Fruit fly (Drosophila melanogaster) whole organism, embryonic: ENCODE data around the gene Mrtf.

Experiments
- Antp ChIP-seq: fragments of 200-800 bp; sonication (Bioruptor generic); optimal IDR thresholded peaks from 3 replicates; lab custom pipeline; 2016; ENCODE audit warnings: missing biosample characterization, missing genetic modification characterization
- Asciz ChIP-seq: fragments of 200-800 bp; sonication (Bioruptor generic); optimal IDR thresholded peaks from 2 replicates; lab custom pipeline; 2017; ENCODE audit warnings: missing biosample characterization, mild to moderate bottlenecking, missing genetic modification characterization, missing genetic modification reagents
- CG10462 ChIP-seq: fragments of 200-800 bp; sonication (Bioruptor generic); optimal IDR thresholded peaks from 2 replicates; lab custom pipeline; 2016; ENCODE audit warnings: missing biosample characterization, missing genetic modification characterization
- CG11085 ChIP-seq: fragments of 200-800 bp; sonication (Bioruptor generic); IDR thresholded peaks from 2 replicates; pipeline ENCODE4 v1.3.6; 2022; ENCODE audit warnings: missing biosample characterization, missing genetic modification characterization
- CG11723 ChIP-seq: fragments of 200-800 bp; sonication (Bioruptor generic); optimal IDR thresholded peaks from 2 replicates; lab custom pipeline; 2017; ENCODE audit warnings: missing biosample characterization, mild to moderate bottlenecking, missing genetic modification characterization
- CG13894 ChIP-seq: fragments of 200-800 bp; sonication (Bioruptor generic); optimal IDR thresholded peaks from 3 replicates; lab custom pipeline; 2018; ENCODE audit warnings: missing biosample characterization, mild to moderate bottlenecking, missing genetic modification characterization, moderate library complexity
- CG14014 ChIP-seq: fragments of 200-800 bp; sonication (Bioruptor generic); IDR thresholded peaks from 2 replicates; pipeline ENCODE4 v1.3.6; 2022; ENCODE audit warnings: missing biosample characterization, missing genetic modification characterization
- CG14050 ChIP-seq: fragments of 200-800 bp; sonication (Bioruptor generic); IDR thresholded peaks from 3 replicates; pipeline ENCODE4 v1.3.6; 2022; ENCODE audit warnings: missing biosample characterization, missing genetic modification characterization
- CG16779 ChIP-seq: fragments of 200-800 bp; sonication (Bioruptor generic); IDR thresholded peaks from 2 replicates; pipeline ENCODE4 v1.3.6; 2022; ENCODE audit warnings: missing biosample characterization, missing genetic modification characterization
- CG17186 ChIP-seq: fragments of 200-800 bp; sonication (Bioruptor generic); optimal IDR thresholded peaks from 3 replicates; lab custom pipeline; 2017; ENCODE audit warnings: missing biosample characterization, missing genetic modification reagents, missing genetic modification characterization
- CG17612 ChIP-seq: fragments of 200-800 bp; sonication (Bioruptor generic); IDR thresholded peaks from 2 replicates; pipeline ENCODE4 v1.3.6; 2022; ENCODE audit warnings: missing biosample characterization, missing genetic modification characterization
- CG2129 ChIP-seq: fragments of 200-800 bp; sonication (Bioruptor generic); IDR thresholded peaks from 2 replicates; pipeline ENCODE4 v1.3.6; 2022; ENCODE audit warnings: missing biosample characterization, missing genetic modification characterization; ENCODE audit not compliant: partially characterized antibody
- CG2678 ChIP-seq: fragments of 200-800 bp; sonication (Bioruptor generic); optimal IDR thresholded peaks from 3 replicates; lab custom pipeline; 2019; ENCODE audit warnings: missing biosample characterization, mild to moderate bottlenecking, missing genetic modification characterization, moderate library complexity
- CG3065 ChIP-seq: fragments of 200-800 bp; sonication (Bioruptor generic); optimal IDR thresholded peaks from 2 replicates; lab custom pipeline; 2016; ENCODE audit warnings: missing biosample characterization, missing genetic modification characterization
- CG32767 ChIP-seq: fragments of 200-800 bp; sonication (Bioruptor generic); IDR thresholded peaks from 2 replicates; pipeline ENCODE4 v1.3.6; 2022; ENCODE audit warnings: missing biosample characterization, missing genetic modification characterization
- CG5180 ChIP-seq: fragments of 200-800 bp; sonication (Bioruptor generic); optimal IDR thresholded peaks from 3 replicates; lab custom pipeline; 2017; ENCODE audit warnings: missing biosample characterization, missing genetic modification characterization, mild to moderate bottlenecking, moderate library complexity, missing genetic modification reagents
- CG5245 ChIP-seq: fragments of 200-800 bp; sonication (Bioruptor generic); optimal IDR thresholded peaks from 3 replicates; lab custom pipeline; 2016; ENCODE audit warnings: missing biosample characterization, missing genetic modification characterization
- CG6272 ChIP-seq: fragments of 200-800 bp; sonication (Bioruptor generic); IDR thresholded peaks from 2 replicates; pipeline ENCODE4 v1.3.6; 2022; ENCODE audit warnings: missing biosample characterization, missing genetic modification characterization
- CG6683 ChIP-seq: fragments of 200-800 bp; sonication (Bioruptor generic); optimal IDR thresholded peaks from 2 replicates; lab custom pipeline; 2017; ENCODE audit warnings: missing biosample characterization, mild to moderate bottlenecking, missing genetic modification characterization, missing genetic modification reagents
- CG8924 ChIP-seq: fragments of 200-800 bp; optimal IDR thresholded peaks from 3 replicates; lab custom pipeline; 2019; ENCODE audit warnings: missing biosample characterization, mild to moderate bottlenecking, missing genetic modification characterization, moderate library complexity
- CG9215 ChIP-seq: fragments of 200-800 bp; sonication (Bioruptor generic); IDR thresholded peaks from 2 replicates; pipeline ENCODE4 v1.3.6; 2022; ENCODE audit warnings: missing biosample characterization, missing genetic modification characterization
- CTCF ChIP-seq: fragments of 200-800 bp; sonication (Bioruptor generic); optimal IDR thresholded peaks from 2 replicates; lab custom pipeline; 2017; ENCODE audit warnings: missing biosample characterization, mild to moderate bottlenecking, missing genetic modification characterization, moderate library complexity
- CoRest ChIP-seq: fragments of 200-800 bp; sonication (Bioruptor generic); optimal IDR thresholded peaks from 3 replicates; lab custom pipeline; 2018; ENCODE audit warnings: missing biosample characterization, mild to moderate bottlenecking, missing genetic modification characterization, moderate library complexity
- D ChIP-seq, 2 experiments: fragments of 200-800 bp in 1 of 2; fragments of >200 bp in 1 of 2; sonication (Bioruptor generic) in 1 of 2; optimal IDR thresholded peaks; 2 replicates in 1 of 2; 3 replicates in 1 of 2; lab custom pipeline; 2017; ENCODE audit warnings: mild to moderate bottlenecking in 1 of 2, missing biosample characterization in 1 of 2, missing genetic modification characterization in 1 of 2, missing genetic modification reagents in 1 of 2
- Dip2 ChIP-seq: fragments of 200-800 bp; sonication (Bioruptor generic); IDR thresholded peaks from 2 replicates; pipeline ENCODE4 v1.3.6; 2022; ENCODE audit warnings: missing biosample characterization, missing genetic modification characterization
- GATAe ChIP-seq: fragments of 200-800 bp; sonication (Bioruptor generic); conservative IDR thresholded peaks from 2 replicates; pipeline ENCODE4 v1.3.6; 2022; ENCODE audit warnings: missing biosample characterization, missing genetic modification characterization
- HLHmδ ChIP-seq: fragments of 200-800 bp; sonication (Bioruptor generic); optimal IDR thresholded peaks from 2 replicates; lab custom pipeline; 2018; ENCODE audit warnings: missing biosample characterization, mild to moderate bottlenecking, missing genetic modification characterization, moderate library complexity
- HmgZ ChIP-seq: fragments of 200-800 bp; sonication (Bioruptor generic); optimal IDR thresholded peaks from 2 replicates; lab custom pipeline; 2018; ENCODE audit warnings: missing biosample characterization, mild to moderate bottlenecking, missing genetic modification characterization
- Hr39 ChIP-seq: fragments of >200 bp; optimal IDR thresholded peaks from 2 replicates; lab custom pipeline; 2017
- Myb ChIP-seq: fragments of 200-800 bp; sonication (Bioruptor generic); optimal IDR thresholded peaks from 2 replicates; lab custom pipeline; 2016; ENCODE audit warnings: missing biosample characterization, missing genetic modification characterization
- Spps ChIP-seq: fragments of 200-800 bp; sonication (Bioruptor generic); optimal IDR thresholded peaks from 2 replicates; lab custom pipeline; 2018; ENCODE audit warnings: missing biosample characterization, mild to moderate bottlenecking, missing genetic modification characterization
- TFAM ChIP-seq: fragments of 200-800 bp; sonication (Bioruptor generic); optimal IDR thresholded peaks from 2 replicates; lab custom pipeline; 2017; ENCODE audit warnings: missing biosample characterization, missing genetic modification characterization, inconsistent platforms
- ase ChIP-seq: fragments of 200-800 bp; sonication (Bioruptor generic); IDR thresholded peaks from 3 replicates; pipeline ENCODE4 v1.3.6; 2022; ENCODE audit warnings: missing biosample characterization, missing genetic modification characterization
- bigmax ChIP-seq: fragments of 200-800 bp; sonication (Bioruptor generic); optimal IDR thresholded peaks from 2 replicates; lab custom pipeline; 2018; ENCODE audit warnings: missing biosample characterization, mild to moderate bottlenecking, missing genetic modification characterization
- btn ChIP-seq: fragments of 200-800 bp; sonication (Bioruptor generic); optimal IDR thresholded peaks from 2 replicates; lab custom pipeline; 2016; ENCODE audit warnings: missing biosample characterization, missing genetic modification characterization
- cato ChIP-seq: fragments of 200-800 bp; sonication (Bioruptor generic); optimal IDR thresholded peaks from 2 replicates; lab custom pipeline; 2016; ENCODE audit warnings: missing biosample characterization, missing genetic modification characterization, borderline replicate concordance
- corto ChIP-seq: fragments of 200-800 bp; sonication (Bioruptor generic); optimal IDR thresholded peaks from 2 replicates; lab custom pipeline; 2016; ENCODE audit warnings: missing biosample characterization, mild to moderate bottlenecking, missing genetic modification characterization, moderate library complexity
- disco-r ChIP-seq: fragments of 200-800 bp; sonication (Bioruptor generic); optimal IDR thresholded peaks from 2 replicates; lab custom pipeline; 2016; ENCODE audit warnings: missing biosample characterization, missing genetic modification characterization
- fd64A ChIP-seq: fragments of 200-800 bp; sonication (Bioruptor generic); optimal IDR thresholded peaks from 3 replicates; lab custom pipeline; 2018; ENCODE audit warnings: missing biosample characterization, mild to moderate bottlenecking, missing genetic modification characterization
- gce ChIP-seq: fragments of 200-800 bp; sonication (Bioruptor generic); IDR thresholded peaks from 3 replicates; pipeline ENCODE4 v1.3.6; 2022; ENCODE audit warnings: missing biosample characterization, missing genetic modification characterization
- gt ChIP-seq: fragments of 200-800 bp; sonication (Bioruptor generic); IDR thresholded peaks from 2 replicates; pipeline ENCODE4 v1.3.6; 2022; ENCODE audit warnings: missing biosample characterization, missing genetic modification characterization
- ind ChIP-seq: fragments of 200-800 bp; sonication (Bioruptor generic); optimal IDR thresholded peaks from 3 replicates; lab custom pipeline; 2016; ENCODE audit warnings: missing biosample characterization, missing genetic modification characterization
- inv ChIP-seq: fragments of 200-800 bp; sonication (Bioruptor generic); IDR thresholded peaks from 2 replicates; pipeline ENCODE4 v1.3.6; 2022; ENCODE audit warnings: missing biosample characterization, missing genetic modification characterization; ENCODE audit not compliant: partially characterized antibody
- nom ChIP-seq: fragments of 200-800 bp; sonication (Bioruptor generic); optimal IDR thresholded peaks from 2 replicates; lab custom pipeline; 2017; ENCODE audit warnings: missing biosample characterization, missing genetic modification characterization, mild to moderate bottlenecking, moderate library complexity, missing genetic modification reagents
- ro ChIP-seq: fragments of 200-800 bp; sonication (Bioruptor generic); IDR thresholded peaks from 2 replicates; pipeline ENCODE4 v1.3.6; 2022; ENCODE audit warnings: missing biosample characterization, missing genetic modification characterization
- sob ChIP-seq: fragments of 200-800 bp; sonication (Bioruptor generic); IDR thresholded peaks from 2 replicates; pipeline ENCODE4 v1.3.6; 2022; ENCODE audit warnings: missing biosample characterization, missing genetic modification characterization
- sqz ChIP-seq: fragments of 200-800 bp; sonication (Bioruptor generic); optimal IDR thresholded peaks from 3 replicates; lab custom pipeline; 2018; ENCODE audit warnings: missing biosample characterization, mild to moderate bottlenecking, missing genetic modification characterization
- tap ChIP-seq: fragments of 200-800 bp; optimal IDR thresholded peaks from 3 replicates; lab custom pipeline; 2019; ENCODE audit warnings: missing biosample characterization, mild to moderate bottlenecking, missing genetic modification characterization, moderate library complexity
- ttk ChIP-seq: fragments of 200-800 bp; sonication (Bioruptor generic); IDR thresholded peaks from 2 replicates; pipeline ENCODE4 v2.1.2; 2022; ENCODE audit warnings: missing biosample characterization, missing genetic modification characterization
- zf30C ChIP-seq: fragments of 200-800 bp; sonication (Bioruptor generic); optimal IDR thresholded peaks from 3 replicates; lab custom pipeline; 2018; ENCODE audit warnings: missing biosample characterization, mild to moderate bottlenecking, missing genetic modification characterization
- zfh1 ChIP-seq: fragments of 200-800 bp; sonication (Bioruptor generic); IDR thresholded peaks from 3 replicates; pipeline ENCODE4 v1.3.6; 2022; ENCODE audit warnings: missing biosample characterization, missing genetic modification characterization

The Mrtf gene

DNA sequence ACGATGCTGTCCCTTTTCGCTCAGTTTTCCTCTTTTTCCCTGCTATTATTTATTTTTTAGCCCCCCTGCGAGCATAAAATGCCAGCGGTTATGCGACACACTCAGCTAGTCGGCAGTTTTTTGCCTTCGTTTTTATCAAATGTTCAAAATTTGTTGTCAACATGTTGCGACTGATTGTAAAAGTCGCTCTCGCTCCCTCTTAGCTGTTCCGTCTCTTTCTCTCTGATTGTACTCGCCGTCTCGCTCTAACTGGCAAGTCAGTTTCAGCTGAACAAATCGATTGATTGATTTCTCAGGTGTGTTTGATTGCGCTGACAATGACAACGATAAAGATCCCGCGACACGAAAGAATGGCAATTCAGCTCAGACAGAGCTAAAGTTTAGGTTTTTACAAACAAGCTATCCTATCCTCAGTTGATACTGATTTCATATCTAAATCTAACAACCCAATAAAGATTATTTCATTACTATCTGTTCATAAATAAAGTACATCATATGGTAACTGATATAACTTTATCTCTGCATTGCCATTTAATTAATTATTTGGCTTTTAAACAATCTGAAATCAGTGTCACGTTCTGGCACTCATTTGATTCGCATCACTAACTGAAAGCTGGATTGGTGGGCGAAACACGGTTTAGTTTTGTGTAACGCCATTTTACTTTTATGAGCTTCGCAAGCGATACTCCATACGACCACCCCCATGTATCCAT is 20.5 kb downstream of the Mrtf start (continued):
- TF ChIP-seq nom (GFP tag; lab: Kevin White, UChicago) (no peak), Antp (no peak), TFAM (no peak), fd64A (no peak), HmgZ (tag; lab: Kevin White, UChicago) (no peak), D (optimal IDR thresholded peaks at IDR 0.05; lab: Kevin White, UChicago) (no peak), D (GFP tag; optimal IDR thresholded peaks at IDR 0.05; lab: Kevin White, UChicago) (no peak), btn (GFP tag; lab: Kevin White, UChicago) (no peak), zf30C (GFP tag; lab: Kevin White, UChicago) (no peak), CG14014 (GFP tag; lab: Robert Waterston, UW) (no peak), CG14050 (GFP tag; lab: Robert Waterston, UW) (no peak), CoRest (tag; lab: Kevin White, UChicago) (no peak), ro (no peak), CG6683 (GFP tag; lab: Kevin White, UChicago) (no peak), sob (0 out of 2 replicates have a peak, but pooled peaks have one; percentile 6), ttk (GFP tag; lab: Robert Waterston, UW) (no peak), CG3065 (GFP tag; lab: Kevin White, UChicago) (no peak), Dip2 (GFP tag; lab: Robert Waterston, UW) (no peak), cato (GFP tag; lab: Kevin White, UChicago) (no peak), CG16779 (no peak), CG10462 (no peak), Asciz (GFP tag; lab: Kevin White, UChicago) (peak; percentile 20), CG8924 (tag; lab: Kevin White, UChicago) (no peak), sqz (GFP tag; lab: Kevin White, UChicago) (no peak), CG5180 (GFP tag; lab: Kevin White, UChicago) (peak; percentile 90), Spps (no peak), CG2129 (GFP tag; lab: Robert Waterston, UW) (no peak), gce (GFP tag; lab: Robert Waterston, UW) (no peak; the same call in 2 of the 3 replicates), CG17612 (GFP tag; lab: Robert Waterston, UW) (no peak), zfh1 (GFP tag; lab: Robert Waterston, UW) (no peak), CTCF (GFP tag; lab: Kevin White, UChicago) (no peak), gt (GFP tag; lab: Robert Waterston, UW) (no peak), GATAe (GFP tag; lab: Robert Waterston, UW) (peak; percentile 33; the same call in 1 of the 2 replicates), HLHmδ (GFP tag; lab: Kevin White, UChicago) (no peak), CG11085 (GFP tag; lab: Robert Waterston, UW) (no peak), CG11723 (GFP tag; lab: Kevin White, UChicago) (no peak), ase (GFP tag; lab: Robert Waterston, UW) (no peak), bigmax (GFP tag; lab: Kevin White, UChicago) (no peak), Hr39 (lab: Kevin White, UChicago) (no peak), inv (GFP tag; lab: Robert Waterston, UW) (no peak), CG32767 (GFP tag; lab: Robert Waterston, UW) (no peak), ind (GFP tag; lab: Kevin White, UChicago) (no peak), CG5245 (GFP tag; lab: Kevin White, UChicago) (no peak), CG6272 (no peak), CG2678 (tag; lab: Kevin White, UChicago) (peak; percentile 18), tap (tag; lab: Kevin White, UChicago) (no peak), Myb (no peak), disco-r (GFP tag; lab: Kevin White, UChicago) (no peak), CG13894 (no peak), CG17186 (GFP tag; lab: Kevin White, UChicago) (no peak), corto (no peak), CG9215 (GFP tag; lab: Robert Waterston, UW) (no peak)
